Worm (Caenorhabditis elegans): ENCODE results near the gene F11D5.6.
A peak's percentile ranks its signal among the peaks of the same experiment; 100 is the strongest.

F11D5.6 gene

DNA sequence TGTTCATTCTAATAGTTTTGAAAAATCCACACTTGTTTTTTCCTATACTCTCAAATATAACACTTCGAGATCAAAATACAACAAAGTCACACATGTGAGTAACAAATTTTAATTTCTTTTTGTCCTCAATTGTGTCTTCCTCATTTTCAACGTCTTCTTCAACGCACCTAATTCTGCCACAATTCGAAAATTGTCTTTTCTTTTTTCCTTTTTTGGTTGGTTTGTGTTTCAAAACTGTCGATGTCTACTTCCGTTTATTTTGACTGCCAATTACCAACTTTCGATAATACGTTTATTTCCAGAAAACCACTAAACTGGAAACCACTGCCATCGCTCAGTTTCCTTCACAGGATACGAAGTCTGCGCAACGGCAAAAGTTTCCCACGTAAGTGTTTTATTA is 6.7 kb upstream of the F11D5.6 start, which contains the start of gene F11D5.1:
TSS of gene F11D5.1 (plus strand) at position 301 of the 400 bp plus-strand sequence.
- TF ChIP-seq lsy-2 (tag; optimal IDR thresholded peaks at IDR 0.05) = no peak
- TF ChIP-seq ham-2 (GFP tag; optimal IDR thresholded peaks at IDR 0.05) = no peak
- no peak for TF ChIP-seq mls-2 (tag; optimal IDR thresholded peaks at IDR 0.05)
- no peak for TF ChIP-seq tbx-8 (GFP tag; optimal IDR thresholded peaks at IDR 0.05)
- no peak for TF ChIP-seq M03D4.4 (tag; optimal IDR thresholded peaks at IDR 0.05)
- TF ChIP-seq sem-2 (GFP tag; optimal IDR thresholded peaks at IDR 0.05) = no peak
- no peak for TF ChIP-seq nhr-76 (tag; optimal IDR thresholded peaks at IDR 0.05)
- TF ChIP-seq mep-1 (tag; optimal IDR thresholded peaks at IDR 0.05) = no peak
- TF ChIP-seq ceh-39 (tag; optimal IDR thresholded peaks at IDR 0.05) = no peak
- TF ChIP-seq drap-1 (GFP tag; optimal IDR thresholded peaks at IDR 0.05) = no peak
- no peak for TF ChIP-seq ces-1 (GFP tag; optimal IDR thresholded peaks at IDR 0.05)
- no peak for TF ChIP-seq nhr-12 (tag; optimal IDR thresholded peaks at IDR 0.05)
- TF ChIP-seq ceh-43 (GFP tag; optimal IDR thresholded peaks at IDR 0.05) = no peak
- no peak for TF ChIP-seq lin-13 (tag; optimal IDR thresholded peaks at IDR 0.05)
- no peak for TF ChIP-seq nhr-237 (tag; optimal IDR thresholded peaks at IDR 0.05)

DNA sequence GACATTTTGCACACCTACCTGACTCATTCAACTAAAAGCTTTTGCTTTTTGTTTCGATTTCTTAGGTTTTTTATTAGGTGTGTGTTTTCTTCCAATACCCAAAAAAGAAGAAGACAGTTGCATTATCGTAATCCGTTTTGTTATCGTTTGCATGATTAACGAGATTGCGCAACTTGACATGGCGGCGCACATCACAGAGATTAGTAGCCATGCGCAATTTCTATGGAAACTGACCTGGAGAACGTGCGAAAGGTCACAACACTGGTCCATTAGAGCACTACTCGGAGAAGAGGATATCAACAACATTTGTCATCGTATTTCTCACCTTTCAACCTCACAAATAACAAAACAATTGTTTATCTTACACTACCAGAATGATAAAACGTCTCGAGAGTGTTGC is 9.2 kb downstream of the F11D5.6 start:
- TF ChIP-seq drap-1 (GFP tag; optimal IDR thresholded peaks at IDR 0.05) (no peak), zip-8 (tag; optimal IDR thresholded peaks at IDR 0.05) (peak; percentile 32), nhr-2 (tag; optimal IDR thresholded peaks at IDR 0.05) (peak; percentile 84), ceh-83 (GFP tag; optimal IDR thresholded peaks at IDR 0.05) (no peak), nhr-237 (tag; optimal IDR thresholded peaks at IDR 0.05) (no peak), elt-1 (tag; optimal IDR thresholded peaks at IDR 0.05; ENCODE audit: borderline replicate concordance, insufficient read depth) (peak; percentile 69), sptf-1 (tag; optimal IDR thresholded peaks at IDR 0.05) (no peak), bed-3 (GFP tag; optimal IDR thresholded peaks at IDR 0.05) (no peak)

DNA sequence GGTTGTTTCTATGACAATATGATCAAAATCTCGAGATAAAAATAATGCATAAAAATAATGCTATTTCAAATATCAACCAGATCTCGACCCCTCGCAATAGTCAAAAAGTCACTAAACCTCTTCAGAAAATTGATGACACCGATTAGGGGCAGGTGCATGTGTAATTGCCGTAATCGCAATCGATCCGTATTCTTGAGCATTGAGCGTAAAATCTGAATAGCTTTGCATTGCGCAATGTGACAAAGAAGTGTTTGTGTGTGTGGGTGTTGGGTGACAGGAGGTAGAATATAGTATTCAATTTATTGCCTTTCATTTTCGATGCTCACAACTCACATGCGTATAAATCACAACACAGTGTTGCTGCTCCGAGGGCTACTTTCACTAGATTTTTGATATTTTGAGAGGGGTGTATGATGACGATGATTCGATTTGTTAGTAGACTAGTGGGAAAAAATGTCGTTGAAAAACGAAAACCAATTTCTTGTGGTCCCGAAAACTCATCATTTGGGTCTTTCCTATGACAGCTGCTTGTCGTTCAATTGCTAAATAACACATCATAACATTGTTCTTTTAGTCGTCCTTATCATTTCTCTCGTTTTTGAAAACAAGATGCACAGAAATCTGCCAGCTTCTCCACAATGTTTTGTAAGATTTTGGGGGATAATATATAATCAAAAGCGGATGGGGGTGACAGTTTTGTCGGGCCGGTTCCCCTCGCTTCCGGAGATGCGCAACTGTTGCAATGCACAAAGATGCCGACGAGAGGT is 10.0 kb downstream of the F11D5.6 start:
- TF ChIP-seq ceh-43 (GFP tag; optimal IDR thresholded peaks at IDR 0.05) (no peak), hlh-1 (tag; optimal IDR thresholded peaks at IDR 0.05) (peak; percentile 75), flh-1 (GFP tag; optimal IDR thresholded peaks at IDR 0.05) (no peak), sem-2 (GFP tag; optimal IDR thresholded peaks at IDR 0.05) (no peak), tbx-8 (GFP tag; optimal IDR thresholded peaks at IDR 0.05) (no peak), elt-1 (tag; optimal IDR thresholded peaks at IDR 0.05; ENCODE audit: borderline replicate concordance, insufficient read depth) (peak; percentile 84), ces-1 (GFP tag; optimal IDR thresholded peaks at IDR 0.05) (peak; percentile 44), snpc-4 (tag; optimal IDR thresholded peaks at IDR 0.05) (no peak), ztf-11 (tag; optimal IDR thresholded peaks at IDR 0.05) (no peak), nhr-2 (tag; optimal IDR thresholded peaks at IDR 0.05) (peak; percentile 82), unc-39 (tag; optimal IDR thresholded peaks at IDR 0.05) (no peak), lin-32 (GFP tag; optimal IDR thresholded peaks at IDR 0.05) (no peak), mep-1 (tag; optimal IDR thresholded peaks at IDR 0.05) (no peak), zip-8 (tag; optimal IDR thresholded peaks at IDR 0.05) (peak; percentile 85), bed-3 (GFP tag; optimal IDR thresholded peaks at IDR 0.05) (no peak), blmp-1 (tag; optimal IDR thresholded peaks at IDR 0.05) (no peak), nhr-237 (tag; optimal IDR thresholded peaks at IDR 0.05) (no peak), ham-2 (GFP tag; optimal IDR thresholded peaks at IDR 0.05) (no peak), mab-5 (tag; optimal IDR thresholded peaks at IDR 0.05) (no peak), lin-13 (tag; optimal IDR thresholded peaks at IDR 0.05) (no peak), lsy-2 (tag; optimal IDR thresholded peaks at IDR 0.05) (no peak), nhr-76 (tag; optimal IDR thresholded peaks at IDR 0.05) (no peak), unc-62 (GFP tag; optimal IDR thresholded peaks at IDR 0.05) (no peak), sptf-1 (tag; optimal IDR thresholded peaks at IDR 0.05) (no peak), ceh-83 (GFP tag; optimal IDR thresholded peaks at IDR 0.05) (no peak), nhr-12 (tag; optimal IDR thresholded peaks at IDR 0.05) (no peak)

DNA sequence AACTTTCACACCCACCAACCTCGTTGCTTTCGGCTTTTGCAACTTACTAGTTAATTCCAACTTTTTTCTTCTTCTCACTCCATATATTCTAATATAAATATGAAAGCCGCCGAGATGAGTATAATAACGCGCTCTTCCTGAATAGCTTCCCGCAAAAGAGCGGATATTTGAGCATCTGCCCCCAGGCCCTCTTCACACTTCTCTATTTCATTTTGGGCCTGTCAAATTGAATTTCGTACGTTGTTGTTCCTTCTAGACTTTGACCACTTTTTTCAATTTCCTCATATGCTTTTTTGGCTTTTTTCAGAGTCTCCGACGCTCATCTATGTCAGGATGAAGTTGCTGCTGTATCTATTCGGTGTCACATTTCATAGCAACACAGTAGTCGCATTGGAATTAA is 11.1 kb downstream of the F11D5.6 start, which contains the start of gene ddr-2:
TSS of gene ddr-2 (plus strand) at position 301 of the 400 bp plus-strand sequence.
- TF ChIP-seq mep-1 (tag; optimal IDR thresholded peaks at IDR 0.05) (no peak), ces-1 (GFP tag; optimal IDR thresholded peaks at IDR 0.05) (peak; percentile 67)

DNA sequence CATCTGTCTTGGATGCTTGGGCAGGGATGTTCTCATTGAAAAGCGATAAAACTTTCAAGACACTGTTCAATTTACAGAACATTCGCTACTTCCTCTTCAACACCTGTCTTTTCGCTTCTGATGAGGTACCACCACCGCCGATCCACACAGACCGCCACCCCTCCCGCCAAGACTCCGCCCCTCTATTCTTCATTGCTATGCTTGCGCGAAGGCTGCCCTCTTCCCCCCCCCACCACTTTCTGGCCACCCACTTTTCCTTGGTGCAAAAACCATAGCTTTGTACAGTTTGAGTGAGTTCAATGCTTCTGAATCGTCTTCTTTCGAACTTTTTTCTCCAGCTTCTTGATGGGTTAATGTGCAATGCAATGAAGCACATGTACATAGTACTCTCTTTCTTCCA is 12.1 kb downstream of the F11D5.6 start:
- TF ChIP-seq snpc-4 (tag; optimal IDR thresholded peaks at IDR 0.05) = no peak
- peak; percentile 57 for TF ChIP-seq ham-2 (GFP tag; optimal IDR thresholded peaks at IDR 0.05)
- peak; percentile 22 for TF ChIP-seq cnd-1 (tag; optimal IDR thresholded peaks at IDR 0.05)
- no peak for TF ChIP-seq sem-2 (GFP tag; optimal IDR thresholded peaks at IDR 0.05)
- no peak for TF ChIP-seq hlh-1 (tag; optimal IDR thresholded peaks at IDR 0.05)
- TF ChIP-seq sptf-1 (tag; optimal IDR thresholded peaks at IDR 0.05) = peak; percentile 27
- no peak for TF ChIP-seq nhr-76 (tag; optimal IDR thresholded peaks at IDR 0.05)
- TF ChIP-seq mls-2 (tag; optimal IDR thresholded peaks at IDR 0.05) = peak; percentile 36
